Worm (Caenorhabditis elegans) whole organism, L4/young adult: Measurements from ENCODE around the gene emb-5.
A peak's percentile ranks its signal among the peaks of the same experiment; 100 is the strongest.

Experiments used
- W03F9.2 ChIP-seq: fragments of 150-350 bp; optimal IDR thresholded peaks from 2 replicates; lab custom pipeline; 2014; ENCODE audit warnings: missing biosample characterization, missing genetic modification characterization
- dao-5 ChIP-seq: sonication (generic microtip); optimal IDR thresholded peaks from 2 replicates; lab custom pipeline; 2016; ENCODE audit warnings: missing genotype, missing genetic modification characterization, moderate library complexity, missing compliant biosample characterization
- him-1 ChIP-seq: sonication (generic microtip); optimal IDR thresholded peaks from 2 replicates; lab custom pipeline; 2016; ENCODE audit warnings: missing genotype, missing genetic modification reagents, missing genetic modification characterization, missing compliant biosample characterization

emb-5 gene

ce11 chrIII:4735443-4735842, 15.0 kb upstream of the emb-5 start, which contains the start of gene F17C8.7:
F17C8.7 (plus strand) TSS chrIII:4735743.
- TF ChIP-seq W03F9.2 (tag; lab: Kevin White, UChicago) (no peak), him-1 (tag; lab: Kevin White, UChicago) (no peak), dao-5 (no peak)

ce11 chrIII:4734056-4734455, 13.6 kb upstream of the emb-5 start, which contains the start of gene F17C8.9:
F17C8.9 (plus strand) TSS chrIII:4734356.
- no peak for TF ChIP-seq him-1 (tag; lab: Kevin White, UChicago)
- no peak for TF ChIP-seq dao-5
- no peak for TF ChIP-seq W03F9.2 (tag; lab: Kevin White, UChicago)

ce11 chrIII:4731295-4731988, 11.0 kb upstream of the emb-5 start, which contains the start of gene F17C8.3:
F17C8.3 (plus strand) TSS chrIII:4731938.
- TF ChIP-seq him-1 (tag; lab: Kevin White, UChicago) (no peak), dao-5 (no peak), W03F9.2 (tag; lab: Kevin White, UChicago) (no peak)

ce11 chrIII:4723922-4724321, 3.5 kb upstream of the emb-5 start:
- TF ChIP-seq him-1 (tag; lab: Kevin White, UChicago), result peak; percentile 13
- TF ChIP-seq W03F9.2 (tag; lab: Kevin White, UChicago), result no peak

- TF ChIP-seq W03F9.2 (tag; lab: Kevin White, UChicago), result no peak
- TF ChIP-seq him-1 (tag; lab: Kevin White, UChicago), result peak; percentile 70
- TF ChIP-seq dao-5, result no peak
Measured at ce11 chrIII:4721750-4722149, 1.3 kb upstream of the emb-5 start, which contains the start of gene acy-1. acy-1 (plus strand) TSS chrIII:4722095.

- TF ChIP-seq W03F9.2 (tag; lab: Kevin White, UChicago) (no peak), him-1 (tag; lab: Kevin White, UChicago) (no peak), dao-5 (no peak)
Measured at ce11 chrIII:4715088-4715487, 5.4 kb downstream of the emb-5 start, which contains the start of gene him-18. him-18 (minus strand) TSS chrIII:4715188.

DNA sequence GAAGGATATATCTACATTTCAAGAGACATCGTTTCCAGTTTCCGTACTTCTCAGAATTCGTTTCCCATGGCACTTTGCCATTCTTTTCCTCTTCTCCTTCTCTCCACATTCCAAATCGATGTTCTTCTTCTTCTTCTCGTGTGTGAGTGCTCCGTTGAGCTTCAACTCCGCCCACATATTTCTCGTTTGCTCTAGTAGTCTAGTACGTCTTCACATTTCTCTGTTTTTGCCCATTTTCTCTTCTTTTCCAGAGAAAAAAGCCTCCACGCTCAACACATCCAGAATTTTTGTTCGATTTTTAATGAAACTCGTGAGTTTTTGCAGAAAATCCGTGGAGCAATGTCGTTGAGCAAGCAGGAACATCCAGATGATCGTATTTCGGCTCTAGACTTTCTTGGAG, 11.6 kb downstream of the emb-5 start, which contains the start of gene T04A8.18:
Gene T04A8.18 (plus strand): TSS at position 301 of the 400 bp plus-strand sequence.
- no peak for TF ChIP-seq him-1 (tag; lab: Kevin White, UChicago)
- TF ChIP-seq dao-5, result no peak
- TF ChIP-seq W03F9.2 (tag; lab: Kevin White, UChicago), result no peak

ce11 chrIII:4706678-4707077, 13.8 kb downstream of the emb-5 start, which contains the start of gene T04A8.13:
T04A8.13 (plus strand) TSS chrIII:4706978.
- TF ChIP-seq dao-5, result no peak
- no peak for TF ChIP-seq W03F9.2 (tag; lab: Kevin White, UChicago)
- no peak for TF ChIP-seq him-1 (tag; lab: Kevin White, UChicago)

ce11 chrIII:4705207-4705606, 15.3 kb downstream of the emb-5 start, which contains the start of gene pgap-2:
pgap-2 (plus strand) TSS chrIII:4705507.
- TF ChIP-seq him-1 (tag; lab: Kevin White, UChicago) (no peak), dao-5 (no peak), W03F9.2 (tag; lab: Kevin White, UChicago) (no peak)

- TF ChIP-seq him-1 (tag; lab: Kevin White, UChicago), result no peak
- peak; percentile 35 for TF ChIP-seq W03F9.2 (tag; lab: Kevin White, UChicago)
Measured at ce11 chrIII:4703932-4704454, 16.5 kb downstream of the emb-5 start, which contains the start of the genes clp-2 and mrpl-16. clp-2 (minus strand) TSS chrIII:4704025. mrpl-16 (plus strand) TSS chrIII:4704404.

DNA sequence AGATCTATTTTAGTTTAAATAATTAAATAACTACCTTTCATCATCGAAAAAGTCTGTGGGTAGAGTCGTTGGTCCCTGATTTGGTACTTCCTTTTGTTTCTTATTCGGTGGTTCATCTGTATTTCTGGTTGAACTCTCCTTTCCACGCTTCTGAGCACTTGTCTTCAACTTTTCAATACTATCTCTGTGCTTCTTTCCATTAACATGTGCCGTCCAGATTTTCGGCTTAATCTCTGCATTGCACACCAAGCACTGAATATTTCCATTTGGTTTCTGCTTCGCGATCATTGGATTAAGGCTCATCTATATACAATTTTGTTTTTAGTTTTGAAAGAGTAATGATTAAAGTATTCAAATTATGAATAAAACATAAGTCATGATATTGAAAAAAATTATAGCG, 20.5 kb downstream of the emb-5 start, which contains the start of gene sel-13:
Gene sel-13 (minus strand): TSS at position 303 of the 400 bp plus-strand sequence.
- TF ChIP-seq dao-5, result no peak
- no peak for TF ChIP-seq W03F9.2 (tag; lab: Kevin White, UChicago)
- TF ChIP-seq him-1 (tag; lab: Kevin White, UChicago), result no peak

DNA sequence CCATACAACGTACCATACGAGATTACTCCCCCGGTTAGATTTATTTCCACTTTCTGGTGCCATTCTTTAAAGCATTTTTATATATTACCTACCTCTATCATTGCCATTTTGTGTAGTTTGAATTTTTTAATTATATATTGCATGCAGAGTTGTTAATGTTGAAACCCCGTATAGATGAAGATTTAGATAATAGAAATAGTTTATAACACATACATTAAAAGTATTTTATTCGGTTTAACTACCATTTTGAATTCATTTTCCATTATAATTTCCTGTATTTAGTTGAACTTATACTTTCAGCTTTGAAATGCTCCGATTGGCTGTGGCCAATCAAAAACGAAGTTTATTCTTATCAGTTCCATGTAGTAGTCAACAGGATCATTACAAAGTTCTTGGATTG, 22.7 kb downstream of the emb-5 start, which contains the start of gene dnj-18:
Gene dnj-18 (plus strand): TSS at position 301 of the 400 bp plus-strand sequence.
- TF ChIP-seq dao-5 (no peak), W03F9.2 (tag; lab: Kevin White, UChicago) (no peak), him-1 (tag; lab: Kevin White, UChicago) (no peak)

DNA sequence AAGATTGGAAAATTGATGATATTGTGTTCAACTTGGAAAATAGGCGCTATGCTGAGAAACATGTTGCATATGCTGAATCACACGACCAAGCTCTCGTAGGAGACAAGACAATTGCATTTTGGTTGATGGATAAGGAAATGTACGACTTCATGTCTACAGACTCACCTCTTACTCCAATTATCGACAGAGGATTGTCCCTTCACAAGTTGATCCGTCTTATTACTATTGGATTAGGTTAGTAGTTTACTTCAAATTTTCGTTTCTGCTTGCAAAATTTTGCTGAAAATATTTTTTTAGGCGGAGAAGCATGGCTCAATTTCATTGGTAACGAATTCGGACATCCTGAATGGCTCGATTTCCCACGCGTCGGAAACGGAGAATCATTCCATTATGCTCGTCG, 23.6 kb downstream of the emb-5 start:
- TF ChIP-seq dao-5 (no peak), W03F9.2 (tag; lab: Kevin White, UChicago) (no peak), him-1 (tag; lab: Kevin White, UChicago) (no peak)

ce11 chrIII:4695057-4695456, 25.4 kb downstream of the emb-5 start, which contains the start of gene T04A8.7:
T04A8.7 (plus strand) TSS chrIII:4695357.
- TF ChIP-seq him-1 (tag; lab: Kevin White, UChicago) (no peak), W03F9.2 (tag; lab: Kevin White, UChicago) (no peak), dao-5 (no peak)
